Fruit fly (Drosophila melanogaster): Measurements from ENCODE around the gene Ugt49B2.
A peak's percentile ranks its signal among the peaks of the same experiment; 100 is the strongest.

Ugt49B2 gene

dm6 chr3R:21399642-21400041, at the start of gene Ugt49B2:
TSS of gene Ugt49B2 (minus strand) at chr3R:21399742.
- no peak for TF ChIP-seq kay (GFP tag; ENCODE audit: borderline replicate concordance)
- no peak for TF ChIP-seq CG1620 (GFP tag; optimal IDR thresholded peaks at IDR 0.05)
- TF ChIP-seq CG7101 (tag; optimal IDR thresholded peaks at IDR 0.05) = no peak
- TF ChIP-seq CG33017 (tag; optimal IDR thresholded peaks at IDR 0.05) = no peak
- no peak for TF ChIP-seq Crg-1 (GFP tag; optimal IDR thresholded peaks at IDR 0.05)
- TF ChIP-seq CG14711 (tag; optimal IDR thresholded peaks at IDR 0.05) = no peak
- no peak for TF ChIP-seq Hr96 (GFP tag; optimal IDR thresholded peaks at IDR 0.05)
- TF ChIP-seq CG5204 (GFP tag; optimal IDR thresholded peaks at IDR 0.05) = no peak
- TF ChIP-seq CG12768 (GFP tag; optimal IDR thresholded peaks at IDR 0.05) = no peak

dm6 chr3R:21447656-21448055, 48.1 kb upstream of the Ugt49B2 start:
- no peak for TF ChIP-seq CG11617 (GFP tag; optimal IDR thresholded peaks at IDR 0.05)
- TF ChIP-seq CG7045 (GFP tag; optimal IDR thresholded peaks at IDR 0.05) = no peak
- TF ChIP-seq toe (GFP tag; optimal IDR thresholded peaks at IDR 0.05) = no peak
- TF ChIP-seq cic (GFP tag; optimal IDR thresholded peaks at IDR 0.05) = no peak
- no peak for TF ChIP-seq CG14711 (tag; optimal IDR thresholded peaks at IDR 0.05)

dm6 chr3R:21446334-21446733, 46.8 kb upstream of the Ugt49B2 start, which contains the start of gene lbe:
TSS of gene lbe (minus strand) at chr3R:21446537.
- TF ChIP-seq kay (GFP tag; ENCODE audit: borderline replicate concordance) (no peak), Mnt (GFP tag; optimal IDR thresholded peaks at IDR 0.05) (no peak), pad (GFP tag; optimal IDR thresholded peaks at IDR 0.05) (peak; percentile 24), ovo (GFP tag; optimal IDR thresholded peaks at IDR 0.05) (peak; percentile 86)

dm6 chr3R:21445327-21445726, 45.8 kb upstream of the Ugt49B2 start:
- TF ChIP-seq CG7101 (tag; optimal IDR thresholded peaks at IDR 0.05) (no peak), CG11617 (GFP tag; optimal IDR thresholded peaks at IDR 0.05) (no peak), CG14711 (tag; optimal IDR thresholded peaks at IDR 0.05) (no peak), Crg-1 (GFP tag; optimal IDR thresholded peaks at IDR 0.05) (no peak)

- no peak for TF ChIP-seq Hr96 (GFP tag; optimal IDR thresholded peaks at IDR 0.05)
These were observed 41.2 kb upstream of the Ugt49B2 start for dm6 chr3R:21440760-21441159.

dm6 chr3R:21440102-21440501, 40.6 kb upstream of the Ugt49B2 start:
- TF ChIP-seq cnc (optimal IDR thresholded peaks at IDR 0.05) (no peak), CG7101 (tag; optimal IDR thresholded peaks at IDR 0.05) (no peak), CG14711 (tag; optimal IDR thresholded peaks at IDR 0.05) (no peak), CG12768 (GFP tag; optimal IDR thresholded peaks at IDR 0.05) (no peak), CG11617 (GFP tag; optimal IDR thresholded peaks at IDR 0.05) (no peak), toe (GFP tag; optimal IDR thresholded peaks at IDR 0.05) (no peak), CG7045 (GFP tag; optimal IDR thresholded peaks at IDR 0.05) (no peak), Mnt (GFP tag; optimal IDR thresholded peaks at IDR 0.05) (no peak), pad (GFP tag; optimal IDR thresholded peaks at IDR 0.05) (no peak), CG5204 (GFP tag; optimal IDR thresholded peaks at IDR 0.05) (no peak), ovo (GFP tag; optimal IDR thresholded peaks at IDR 0.05) (no peak), kay (GFP tag; ENCODE audit: borderline replicate concordance) (no peak), CG1620 (GFP tag; optimal IDR thresholded peaks at IDR 0.05) (no peak), cic (GFP tag; optimal IDR thresholded peaks at IDR 0.05) (no peak), Clk (GFP tag; optimal IDR thresholded peaks at IDR 0.05) (no peak)

- TF ChIP-seq cnc (optimal IDR thresholded peaks at IDR 0.05) (no peak), CG1620 (GFP tag; optimal IDR thresholded peaks at IDR 0.05) (no peak), tj (GFP tag; optimal IDR thresholded peaks at IDR 0.05) (no peak), cic (GFP tag; optimal IDR thresholded peaks at IDR 0.05) (no peak), CG14711 (tag; optimal IDR thresholded peaks at IDR 0.05) (no peak), Mnt (GFP tag; optimal IDR thresholded peaks at IDR 0.05) (no peak), Clk (GFP tag; optimal IDR thresholded peaks at IDR 0.05) (no peak), pad (GFP tag; optimal IDR thresholded peaks at IDR 0.05) (no peak), CG33017 (tag; optimal IDR thresholded peaks at IDR 0.05) (no peak), bab1 (GFP tag; optimal IDR thresholded peaks at IDR 0.05) (no peak), kay (GFP tag; ENCODE audit: borderline replicate concordance) (no peak), Hr96 (GFP tag; optimal IDR thresholded peaks at IDR 0.05) (no peak), CG5204 (GFP tag; optimal IDR thresholded peaks at IDR 0.05) (no peak), Crg-1 (GFP tag; optimal IDR thresholded peaks at IDR 0.05) (no peak), ovo (GFP tag; optimal IDR thresholded peaks at IDR 0.05) (no peak), CG7045 (GFP tag; optimal IDR thresholded peaks at IDR 0.05) (no peak), toe (GFP tag; optimal IDR thresholded peaks at IDR 0.05) (no peak), CG7101 (tag; optimal IDR thresholded peaks at IDR 0.05) (no peak), CG12768 (GFP tag; optimal IDR thresholded peaks at IDR 0.05) (no peak)
These were observed 38.1 kb upstream of the Ugt49B2 start for dm6 chr3R:21437515-21438090.
